Worm (Caenorhabditis elegans) whole organism, mixed stage, embryonic: Measurements from ENCODE around the gene F46H5.11.

Experiments
- M03D4.4 ChIP-seq: sonication (generic microtip); optimal IDR thresholded peaks from 2 replicates; lab custom pipeline; 2017; ENCODE audit warnings: mild to moderate bottlenecking, missing genetic modification characterization, missing compliant biosample characterization
- bed-3 ChIP-seq: fragments of 200-800 bp; sonication (Bioruptor generic); optimal IDR thresholded peaks from 3 replicates; lab custom pipeline; 2018; ENCODE audit warnings: mild to moderate bottlenecking, missing genetic modification characterization, moderate library complexity, missing compliant biosample characterization
- blmp-1 ChIP-seq: fragments of 150-350 bp; optimal IDR thresholded peaks from 2 replicates; lab custom pipeline; 2014; ENCODE audit warnings: missing biosample characterization, missing genetic modification characterization
- ceh-83 ChIP-seq: fragments of 200-800 bp; sonication (Bioruptor generic); optimal IDR thresholded peaks from 2 replicates; lab custom pipeline; 2018; ENCODE audit warnings: mild to moderate bottlenecking, missing genetic modification characterization, missing compliant biosample characterization
- ces-1 ChIP-seq: fragments of 150-350 bp; optimal IDR thresholded peaks from 2 replicates; lab custom pipeline; 2014; ENCODE audit warnings: missing biosample characterization, missing genetic modification reagents, missing genetic modification characterization
- drap-1 ChIP-seq: fragments of 200-800 bp; sonication (Bioruptor generic); optimal IDR thresholded peaks from 3 replicates; lab custom pipeline; 2018; ENCODE audit warnings: mild to moderate bottlenecking, missing genetic modification characterization, missing compliant biosample characterization
- elt-1 ChIP-seq: sonication (generic microtip); optimal IDR thresholded peaks from 2 replicates; lab custom pipeline; 2017; ENCODE audit warnings: missing genetic modification characterization, mild to moderate bottlenecking, missing compliant biosample characterization, antibody characterized with exemption, moderate library complexity, borderline replicate concordance; ENCODE audit not compliant: insufficient read depth
- elt-3 ChIP-seq: fragments of 150-350 bp; optimal IDR thresholded peaks from 2 replicates; lab custom pipeline; 2014; ENCODE audit warnings: missing biosample characterization, missing genetic modification characterization
- flh-1 ChIP-seq: fragments of 200-800 bp; sonication (Bioruptor generic); optimal IDR thresholded peaks from 2 replicates; lab custom pipeline; 2018; ENCODE audit warnings: mild to moderate bottlenecking, missing genetic modification characterization, moderate library complexity, missing compliant biosample characterization
- ham-2 ChIP-seq: fragments of 200-800 bp; sonication (Bioruptor generic); optimal IDR thresholded peaks from 2 replicates; lab custom pipeline; 2018; ENCODE audit warnings: mild to moderate bottlenecking, missing genetic modification characterization, missing compliant biosample characterization
- hlh-1 ChIP-seq: fragments of 150-350 bp; optimal IDR thresholded peaks from 2 replicates; lab custom pipeline; 2014; ENCODE audit warnings: missing biosample characterization, missing genetic modification reagents, missing genetic modification characterization
- lin-13 ChIP-seq: fragments of 150-350 bp; optimal IDR thresholded peaks from 2 replicates; lab custom pipeline; 2014; ENCODE audit warnings: missing biosample characterization, missing genetic modification characterization
- lin-32 ChIP-seq: fragments of 200-800 bp; sonication (Bioruptor generic); optimal IDR thresholded peaks from 2 replicates; lab custom pipeline; 2018; ENCODE audit warnings: mild to moderate bottlenecking, missing genetic modification characterization, missing compliant biosample characterization
- lsy-2 ChIP-seq: fragments of 150-350 bp; optimal IDR thresholded peaks from 2 replicates; lab custom pipeline; 2014; ENCODE audit warnings: missing biosample characterization, missing genetic modification characterization
- mab-5 ChIP-seq: fragments of 150-350 bp; optimal IDR thresholded peaks from 2 replicates; lab custom pipeline; 2014; ENCODE audit warnings: missing biosample characterization, missing genetic modification characterization
- mep-1 ChIP-seq: fragments of 150-350 bp; optimal IDR thresholded peaks from 2 replicates; lab custom pipeline; 2017; ENCODE audit warnings: missing biosample characterization, missing genetic modification reagents, missing genetic modification characterization, inconsistent platforms
- mls-2 ChIP-seq: sonication (generic microtip); optimal IDR thresholded peaks from 2 replicates; lab custom pipeline; 2016; ENCODE audit warnings: mild to moderate bottlenecking, missing genetic modification characterization, moderate library complexity, missing compliant biosample characterization
- nhr-12 ChIP-seq: fragments of 150-350 bp; optimal IDR thresholded peaks from 2 replicates; lab custom pipeline; 2014; ENCODE audit warnings: missing biosample characterization, missing genetic modification characterization
- nhr-2 ChIP-seq: fragments of 150-350 bp; optimal IDR thresholded peaks from 2 replicates; lab custom pipeline; 2014; ENCODE audit warnings: missing biosample characterization, missing genetic modification characterization
- nhr-28 ChIP-seq: fragments of 150-350 bp; optimal IDR thresholded peaks from 2 replicates; lab custom pipeline; 2014; ENCODE audit warnings: missing biosample characterization, missing genetic modification characterization
- pha-4 ChIP-seq: fragments of 150-350 bp; optimal IDR thresholded peaks from 2 replicates; lab custom pipeline; 2018; ENCODE audit warnings: missing biosample characterization, missing genetic modification reagents, missing genetic modification characterization
- sem-2 ChIP-seq: fragments of 200-800 bp; sonication (Bioruptor generic); optimal IDR thresholded peaks from 2 replicates; lab custom pipeline; 2018; ENCODE audit warnings: mild to moderate bottlenecking, missing genetic modification characterization, missing compliant biosample characterization
- snpc-4 ChIP-seq: fragments of 150-350 bp; optimal IDR thresholded peaks from 2 replicates; lab custom pipeline; 2014; ENCODE audit warnings: missing biosample characterization, missing genetic modification characterization
- tbx-8 ChIP-seq: fragments of 200-800 bp; sonication (Bioruptor generic); optimal IDR thresholded peaks from 2 replicates; lab custom pipeline; 2018; ENCODE audit warnings: mild to moderate bottlenecking, missing genetic modification characterization, moderate library complexity, missing compliant biosample characterization
- unc-120 ChIP-seq: sonication (generic microtip); optimal IDR thresholded peaks from 2 replicates; lab custom pipeline; 2017; ENCODE audit warnings: missing genetic modification characterization, missing compliant biosample characterization; ENCODE audit not compliant: poor library complexity, severe bottlenecking
- unc-39 ChIP-seq: fragments of 150-350 bp; optimal IDR thresholded peaks from 2 replicates; lab custom pipeline; 2014; ENCODE audit warnings: missing biosample characterization, missing genetic modification characterization
- unc-62 ChIP-seq: fragments of 150-350 bp; optimal IDR thresholded peaks from 2 replicates; lab custom pipeline; 2014; ENCODE audit warnings: missing biosample characterization, missing genetic modification reagents, missing genetic modification characterization
- zip-8 ChIP-seq: fragments of 150-350 bp; optimal IDR thresholded peaks from 2 replicates; lab custom pipeline; 2014; ENCODE audit warnings: missing biosample characterization, missing genetic modification characterization
- ztf-11 ChIP-seq: fragments of 150-350 bp; optimal IDR thresholded peaks from 2 replicates; lab custom pipeline; 2014; ENCODE audit warnings: missing biosample characterization, missing genetic modification characterization

Gene F46H5.11

DNA sequence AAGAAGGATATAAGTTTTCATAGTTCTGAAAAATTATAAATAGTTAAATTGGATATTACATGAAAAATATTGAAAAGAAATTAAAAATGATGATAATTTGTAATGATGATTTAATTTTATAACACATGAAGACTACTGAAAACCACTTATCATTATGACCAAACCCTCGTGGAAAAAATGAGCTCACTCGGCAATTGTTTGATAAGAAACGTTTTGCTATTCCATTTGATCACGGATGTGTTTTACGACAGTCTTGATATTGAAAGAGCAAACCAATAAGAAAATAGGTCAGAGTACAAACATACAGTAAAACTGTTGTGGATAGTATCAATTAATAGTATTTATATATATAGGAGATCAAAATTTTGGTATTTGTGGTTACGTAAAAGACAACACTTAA is 43.5 kb upstream of the F46H5.11 start, which contains the start of gene spp-3:
Gene spp-3 (minus strand): TSS at position 25 of the 400 bp plus-strand sequence.
- TF ChIP-seq unc-62 (GFP tag; lab: Kevin White, UChicago), result no peak
- TF ChIP-seq lin-13 (tag; lab: Kevin White, UChicago), result no peak
- no peak for TF ChIP-seq zip-8
- no peak for TF ChIP-seq hlh-1 (tag; lab: Kevin White, UChicago)
- no peak for TF ChIP-seq lin-32 (GFP tag; lab: Kevin White, UChicago)
- TF ChIP-seq flh-1 (GFP tag; lab: Kevin White, UChicago), result no peak
- no peak for TF ChIP-seq unc-120
- no peak for TF ChIP-seq mab-5 (tag; lab: Kevin White, UChicago)
- no peak for TF ChIP-seq nhr-28
- no peak for TF ChIP-seq snpc-4

DNA sequence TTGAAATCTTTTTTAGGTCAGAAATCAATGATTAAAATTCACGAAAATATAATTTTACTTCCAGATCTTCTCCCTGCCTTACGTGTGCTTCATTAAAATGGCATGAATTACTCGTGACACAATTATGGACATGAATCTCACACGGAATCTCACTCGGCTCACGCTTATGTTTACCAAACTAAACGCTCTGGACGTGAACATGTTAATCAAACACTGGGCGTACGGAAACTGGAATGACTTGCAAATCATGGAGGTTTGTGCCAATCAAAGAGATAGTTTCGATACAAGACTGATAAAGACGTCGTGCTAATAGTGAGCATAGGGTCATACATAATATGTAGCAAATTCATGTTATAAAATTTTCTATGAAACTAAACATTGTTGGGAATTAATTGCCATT is 42.7 kb upstream of the F46H5.11 start:
- TF ChIP-seq mls-2 (tag; lab: Kevin White, UChicago) (no peak), M03D4.4 (tag; lab: Kevin White, UChicago) (no peak), pha-4 (no peak), zip-8 (no peak), nhr-12 (tag; lab: Kevin White, UChicago) (no peak), drap-1 (GFP tag; lab: Kevin White, UChicago) (no peak), lsy-2 (tag; lab: Kevin White, UChicago) (no peak)

DNA sequence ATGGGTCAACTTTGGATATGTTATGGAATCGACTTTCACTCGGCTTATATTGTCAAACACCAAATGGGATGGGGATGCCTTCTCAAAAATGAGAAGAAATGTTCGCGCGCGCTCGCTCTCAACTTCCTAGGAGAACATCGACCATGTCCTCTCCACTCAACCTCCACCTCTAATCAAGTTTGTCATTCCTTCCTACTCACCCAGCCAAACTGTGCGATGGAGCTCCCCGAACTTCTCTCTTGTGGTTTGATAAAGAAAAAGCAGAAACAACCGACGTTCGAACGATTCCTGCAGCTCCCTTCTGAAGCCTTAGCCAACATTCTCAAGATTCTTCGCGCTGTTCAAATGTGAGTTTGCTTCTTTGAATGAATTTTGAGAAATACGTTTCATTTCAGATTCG is 41.4 kb upstream of the F46H5.11 start:
- TF ChIP-seq ceh-83 (no peak), sem-2 (no peak), tbx-8 (GFP tag; lab: Kevin White, UChicago) (no peak), mep-1 (no peak), ztf-11 (tag; lab: Kevin White, UChicago) (no peak), ham-2 (no peak), hlh-1 (tag; lab: Kevin White, UChicago) (no peak)
- TF ChIP-seq, all 35 proteins: peak for 0

DNA sequence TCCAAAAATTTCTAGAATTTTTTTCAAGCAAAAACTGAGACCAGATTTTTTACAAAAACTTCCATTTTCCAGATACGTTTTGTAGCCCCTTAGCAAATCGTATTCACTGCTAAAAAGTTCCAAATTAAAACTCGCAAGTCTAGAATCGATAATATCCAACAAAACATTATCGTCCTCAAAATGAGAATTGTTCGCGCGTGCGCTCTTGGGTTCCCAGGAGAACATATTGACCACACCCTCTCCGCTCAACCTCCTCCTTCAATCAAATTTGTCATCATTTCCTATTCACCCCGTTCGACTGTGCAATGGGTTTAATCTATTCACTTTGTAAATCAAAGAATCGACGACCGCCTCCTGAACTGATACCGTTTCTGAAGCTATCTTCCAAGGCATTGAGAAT is 40.0 kb upstream of the F46H5.11 start:
- TF ChIP-seq bed-3 (GFP tag; lab: Kevin White, UChicago), result no peak
- no peak for TF ChIP-seq ces-1 (GFP tag; lab: Kevin White, UChicago)
- no peak for TF ChIP-seq lin-13 (tag; lab: Kevin White, UChicago)
- no peak for TF ChIP-seq unc-39 (tag; lab: Kevin White, UChicago)
- TF ChIP-seq ztf-11 (tag; lab: Kevin White, UChicago), result no peak
- no peak for TF ChIP-seq mep-1
- no peak for TF ChIP-seq ham-2
- TF ChIP-seq mls-2 (tag; lab: Kevin White, UChicago), result no peak

DNA sequence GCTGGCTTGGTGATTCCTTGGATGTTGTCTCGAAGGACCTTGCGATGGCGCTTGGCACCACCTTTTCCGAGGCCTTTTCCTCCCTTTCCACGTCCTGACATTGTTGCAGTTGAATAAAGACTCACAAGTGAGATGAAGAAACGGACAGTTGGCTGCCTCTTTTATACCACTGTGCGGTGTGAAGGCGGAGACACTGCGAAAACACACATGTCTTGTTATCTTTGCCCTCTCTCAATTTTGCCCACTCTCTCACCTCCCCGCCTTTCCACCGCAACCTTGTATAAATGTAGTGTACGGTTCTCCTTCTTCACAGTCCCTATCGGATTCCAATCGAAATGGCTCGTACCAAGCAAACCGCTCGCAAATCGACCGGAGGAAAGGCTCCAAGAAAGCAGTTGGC is 37.9 kb upstream of the F46H5.11 start, which contains the start of the genes his-38 and his-40:
Gene his-38 (minus strand): TSS at position 101 of the 400 bp plus-strand sequence.
Gene his-40 (plus strand): TSS at position 336 of the 400 bp plus-strand sequence.
- TF ChIP-seq unc-120 (no peak), ces-1 (GFP tag; lab: Kevin White, UChicago) (no peak), drap-1 (GFP tag; lab: Kevin White, UChicago) (no peak), nhr-2 (no peak), elt-1 (tag; lab: Kevin White, UChicago) (no peak), sem-2 (no peak), blmp-1 (tag; lab: Kevin White, UChicago) (no peak)

DNA sequence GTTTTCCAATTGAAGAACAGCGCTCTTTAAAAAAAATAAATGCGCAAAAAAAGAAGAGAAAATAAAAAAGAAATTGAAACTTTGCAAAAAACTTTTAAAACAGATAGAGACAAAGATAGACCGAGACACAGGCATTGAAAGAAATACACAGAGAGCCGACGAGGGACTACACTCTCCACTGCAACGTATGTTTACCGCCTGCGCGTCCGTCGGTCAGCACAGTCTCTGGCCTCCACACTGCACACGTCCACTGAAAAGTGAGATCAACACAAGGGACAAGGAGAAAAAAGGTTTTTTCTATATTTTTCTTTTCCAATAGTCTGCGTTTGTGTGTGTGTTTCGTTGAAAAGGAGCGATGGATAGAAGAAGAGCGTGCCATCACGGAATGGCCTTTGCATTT is 34.6 kb upstream of the F46H5.11 start:
- TF ChIP-seq ces-1 (GFP tag; lab: Kevin White, UChicago), result peak; percentile 7
- peak; percentile 17 for TF ChIP-seq pha-4
- TF ChIP-seq unc-39 (tag; lab: Kevin White, UChicago), result no peak
- TF ChIP-seq elt-3 (tag; lab: Kevin White, UChicago), result no peak
- TF ChIP-seq unc-120, result peak; percentile 57
- peak; percentile 31 for TF ChIP-seq nhr-2
